Fruit fly (Drosophila melanogaster) whole organism, embryonic: ENCODE data around the gene Pde9.

Experiments
- Adf1 ChIP-seq: fragments of 200-800 bp; sonication (Bioruptor generic); IDR thresholded peaks from 2 replicates; pipeline ENCODE4 v1.3.6; 2022; ENCODE audit warnings: missing biosample characterization, missing genetic modification characterization
- CG10147 ChIP-seq: fragments of 200-800 bp; sonication (Bioruptor generic); optimal IDR thresholded peaks from 2 replicates; lab custom pipeline; 2019; ENCODE audit warnings: missing biosample characterization, mild to moderate bottlenecking, missing genetic modification characterization, moderate library complexity
- CG11085 ChIP-seq: fragments of 200-800 bp; sonication (Bioruptor generic); IDR thresholded peaks from 2 replicates; pipeline ENCODE4 v1.3.6; 2022; ENCODE audit warnings: missing biosample characterization, missing genetic modification characterization
- CG11560 ChIP-seq: fragments of 200-800 bp; sonication (Bioruptor generic); IDR thresholded peaks from 3 replicates; pipeline ENCODE4 v1.3.6; 2022; ENCODE audit warnings: missing biosample characterization, missing genetic modification characterization
- CG12236 ChIP-seq: fragments of 200-800 bp; sonication (Bioruptor generic); optimal IDR thresholded peaks from 2 replicates; lab custom pipeline; 2016; ENCODE audit warnings: missing biosample characterization, missing genetic modification characterization
- CG12942 ChIP-seq: fragments of 200-800 bp; sonication (Bioruptor generic); optimal IDR thresholded peaks from 3 replicates; lab custom pipeline; 2016; ENCODE audit warnings: missing biosample characterization, missing genetic modification characterization
- CG14441 ChIP-seq: fragments of 200-800 bp; sonication (Bioruptor generic); IDR thresholded peaks from 2 replicates; pipeline ENCODE4 v1.3.6; 2022; ENCODE audit warnings: missing biosample characterization, missing genetic modification characterization
- CG15479 ChIP-seq: fragments of 200-800 bp; sonication (Bioruptor generic); optimal IDR thresholded peaks from 3 replicates; lab custom pipeline; 2019; ENCODE audit warnings: missing biosample characterization, mild to moderate bottlenecking, missing genetic modification characterization, moderate library complexity
- CG16863 ChIP-seq: fragments of 200-800 bp; sonication (Bioruptor generic); optimal IDR thresholded peaks from 3 replicates; lab custom pipeline; 2016; ENCODE audit warnings: missing biosample characterization, missing genetic modification characterization
- CG17802 ChIP-seq: fragments of 200-800 bp; sonication (Bioruptor generic); optimal IDR thresholded peaks from 2 replicates; lab custom pipeline; 2018; ENCODE audit warnings: missing biosample characterization, mild to moderate bottlenecking, missing genetic modification characterization, moderate library complexity
- CG18599 ChIP-seq: fragments of 200-800 bp; sonication (Bioruptor generic); optimal IDR thresholded peaks from 3 replicates; lab custom pipeline; 2017; ENCODE audit warnings: missing biosample characterization, missing genetic modification characterization, mild to moderate bottlenecking, moderate library complexity, missing genetic modification reagents
- CG3163 ChIP-seq: fragments of 200-800 bp; sonication (Bioruptor generic); optimal IDR thresholded peaks from 3 replicates; lab custom pipeline; 2016; ENCODE audit warnings: missing biosample characterization, missing genetic modification characterization
- CG33557 ChIP-seq: fragments of 200-800 bp; sonication (Bioruptor generic); optimal IDR thresholded peaks from 2 replicates; lab custom pipeline; 2019; ENCODE audit warnings: missing biosample characterization, mild to moderate bottlenecking, missing genetic modification characterization, moderate library complexity
- CG4360 ChIP-seq: fragments of 200-800 bp; sonication (Bioruptor generic); IDR thresholded peaks from 2 replicates; pipeline ENCODE4 v1.3.6; 2022; ENCODE audit warnings: missing biosample characterization, missing genetic modification characterization
- CG6689 ChIP-seq: fragments of 200-800 bp; sonication (Bioruptor generic); IDR thresholded peaks from 2 replicates; pipeline ENCODE4 v1.3.6; 2022; ENCODE audit warnings: missing biosample characterization, missing genetic modification characterization
- CG7372 ChIP-seq: fragments of 200-800 bp; sonication (Bioruptor generic); IDR thresholded peaks from 2 replicates; pipeline ENCODE4 v1.3.6; 2022; ENCODE audit warnings: missing biosample characterization, missing genetic modification characterization
- CG7556 ChIP-seq: fragments of 200-800 bp; sonication (Bioruptor generic); optimal IDR thresholded peaks from 2 replicates; lab custom pipeline; 2017; ENCODE audit warnings: missing biosample characterization, mild to moderate bottlenecking, missing genetic modification characterization
- CG7786 ChIP-seq: fragments of 200-800 bp; sonication (Bioruptor generic); optimal IDR thresholded peaks from 2 replicates; lab custom pipeline; 2016; ENCODE audit warnings: missing biosample characterization, missing genetic modification characterization
- CG8359 ChIP-seq: fragments of 200-800 bp; sonication (Bioruptor generic); optimal IDR thresholded peaks from 2 replicates; lab custom pipeline; 2017; ENCODE audit warnings: missing biosample characterization, mild to moderate bottlenecking, missing genetic modification characterization, borderline replicate concordance
- CG9215 ChIP-seq: fragments of 200-800 bp; sonication (Bioruptor generic); IDR thresholded peaks from 2 replicates; pipeline ENCODE4 v1.3.6; 2022; ENCODE audit warnings: missing biosample characterization, missing genetic modification characterization
- CTCF ChIP-seq: fragments of 200-800 bp; sonication (Bioruptor generic); optimal IDR thresholded peaks from 2 replicates; lab custom pipeline; 2017; ENCODE audit warnings: missing biosample characterization, mild to moderate bottlenecking, missing genetic modification characterization, moderate library complexity
- Chrac-16 ChIP-seq: fragments of 200-800 bp; sonication (Bioruptor generic); optimal IDR thresholded peaks from 3 replicates; lab custom pipeline; 2016; ENCODE audit warnings: missing biosample characterization, missing genetic modification characterization
- CrebB ChIP-seq: fragments of 200-800 bp; sonication (Bioruptor generic); optimal IDR thresholded peaks from 3 replicates; lab custom pipeline; 2018; ENCODE audit warnings: missing biosample characterization, mild to moderate bottlenecking, missing genetic modification characterization
- Dip3 ChIP-seq: fragments of 200-800 bp; sonication (Bioruptor generic); optimal IDR thresholded peaks from 3 replicates; lab custom pipeline; 2016; ENCODE audit warnings: missing biosample characterization, missing genetic modification characterization
- Ets65A ChIP-seq: fragments of 200-800 bp; sonication (Bioruptor generic); peaks from one replicate; lab custom pipeline; 2016; ENCODE audit warnings: missing biosample characterization, missing genetic modification characterization
- Fer3 ChIP-seq: fragments of 200-800 bp; sonication (Bioruptor generic); optimal IDR thresholded peaks from 2 replicates; lab custom pipeline; 2018; ENCODE audit warnings: missing biosample characterization, mild to moderate bottlenecking, missing genetic modification characterization, moderate library complexity
- HHEX ChIP-seq: fragments of 200-800 bp; sonication (Bioruptor generic); optimal IDR thresholded peaks from 3 replicates; lab custom pipeline; 2017; ENCODE audit warnings: missing biosample characterization, mild to moderate bottlenecking, missing genetic modification characterization, missing genetic modification reagents
- HLH3B ChIP-seq: fragments of 200-800 bp; sonication (Bioruptor generic); IDR thresholded peaks from 2 replicates; pipeline ENCODE4 v1.3.6; 2022; ENCODE audit warnings: missing biosample characterization, missing genetic modification characterization
- Lpt ChIP-seq: fragments of >200 bp; optimal IDR thresholded peaks from 2 replicates; lab custom pipeline; 2018; ENCODE audit warnings: missing biosample characterization, missing genetic modification characterization
- MTF-1 ChIP-seq: fragments of 200-800 bp; sonication (Bioruptor generic); optimal IDR thresholded peaks from 2 replicates; lab custom pipeline; 2018; ENCODE audit warnings: missing biosample characterization, mild to moderate bottlenecking, missing genetic modification characterization, borderline replicate concordance
- Nf-YC ChIP-seq: fragments of 200-800 bp; optimal IDR thresholded peaks from 3 replicates; lab custom pipeline; 2019; ENCODE audit warnings: missing biosample characterization, mild to moderate bottlenecking, missing genetic modification characterization, moderate library complexity
- Poxn ChIP-seq: fragments of 200-800 bp; sonication (Bioruptor generic); IDR thresholded peaks from 2 replicates; pipeline ENCODE4 v1.3.6; 2022; ENCODE audit warnings: missing biosample characterization, missing genetic modification characterization
- Spps ChIP-seq: fragments of 200-800 bp; sonication (Bioruptor generic); optimal IDR thresholded peaks from 2 replicates; lab custom pipeline; 2018; ENCODE audit warnings: missing biosample characterization, mild to moderate bottlenecking, missing genetic modification characterization
- Trl ChIP-seq, 3 experiments: fragments of >200 bp in 2 of 3; fragments of 200-800 bp in 1 of 3; sonication (Bioruptor generic) in 1 of 3; optimal IDR thresholded peaks; 2 replicates in 1 of 3; 3 replicates in 2 of 3; lab custom pipeline; 2016 to 2017; ENCODE audit warnings: missing biosample characterization in 1 of 3, missing genetic modification characterization in 1 of 3
- Xrp1 ChIP-seq: fragments of 200-800 bp; sonication (Bioruptor generic); IDR thresholded peaks from 2 replicates; pipeline ENCODE4 v1.3.6; 2022; ENCODE audit warnings: missing biosample characterization, missing genetic modification characterization
- ato ChIP-seq: fragments of 200-800 bp; sonication (Bioruptor generic); IDR thresholded peaks from 2 replicates; pipeline ENCODE4 v1.3.6; 2022; ENCODE audit warnings: missing biosample characterization, missing genetic modification characterization; ENCODE audit not compliant: partially characterized antibody
- bab2 ChIP-seq: fragments of 200-800 bp; sonication (Bioruptor generic); optimal IDR thresholded peaks from 2 replicates; lab custom pipeline; 2016; ENCODE audit warnings: missing biosample characterization, missing genetic modification characterization
- cad ChIP-seq: fragments of >200 bp; optimal IDR thresholded peaks from 2 replicates; lab custom pipeline; 2017; ENCODE audit warnings: missing biosample characterization, missing genetic modification characterization
- cas ChIP-seq: fragments of 200-800 bp; sonication (Bioruptor generic); IDR thresholded peaks from 2 replicates; pipeline ENCODE4 v1.3.6; 2022; ENCODE audit warnings: missing biosample characterization, missing genetic modification characterization
- crol ChIP-seq: fragments of 200-800 bp; sonication (Bioruptor generic); IDR thresholded peaks from 2 replicates; pipeline ENCODE4 v1.3.6; 2022; ENCODE audit warnings: missing biosample characterization, missing genetic modification characterization
- danr ChIP-seq: fragments of 200-800 bp; sonication (Bioruptor generic); IDR thresholded peaks from 2 replicates; pipeline ENCODE4 v1.3.6; 2022; ENCODE audit warnings: missing biosample characterization, missing genetic modification characterization
- dmrt99B ChIP-seq: fragments of 200-800 bp; sonication (Bioruptor generic); optimal IDR thresholded peaks from 2 replicates; lab custom pipeline; 2018; ENCODE audit warnings: missing biosample characterization, mild to moderate bottlenecking, missing genetic modification characterization, moderate library complexity
- gsb ChIP-seq: fragments of 200-800 bp; sonication (Bioruptor generic); IDR thresholded peaks from 2 replicates; pipeline ENCODE4 v1.3.6; 2022; ENCODE audit warnings: missing biosample characterization, missing genetic modification characterization
- ham ChIP-seq: fragments of 200-800 bp; sonication (Bioruptor generic); IDR thresholded peaks from 2 replicates; pipeline ENCODE4 v1.3.6; 2022; ENCODE audit warnings: missing biosample characterization, missing genetic modification characterization
- sim ChIP-seq: fragments of 200-800 bp; sonication (Bioruptor generic); IDR thresholded peaks from 2 replicates; pipeline ENCODE4 v1.3.6; 2022; ENCODE audit warnings: missing biosample characterization, missing genetic modification characterization
- so ChIP-seq: fragments of 200-800 bp; sonication (Bioruptor generic); IDR thresholded peaks from 3 replicates; pipeline ENCODE4 v1.3.6; 2022; ENCODE audit warnings: missing biosample characterization, missing genetic modification characterization
- sob ChIP-seq: fragments of 200-800 bp; sonication (Bioruptor generic); IDR thresholded peaks from 2 replicates; pipeline ENCODE4 v1.3.6; 2022; ENCODE audit warnings: missing biosample characterization, missing genetic modification characterization
- tgo ChIP-seq: fragments of 200-800 bp; sonication (Bioruptor generic); IDR thresholded peaks from 3 replicates; pipeline ENCODE4 v1.3.6; 2022; ENCODE audit warnings: missing biosample characterization, missing genetic modification characterization
- trem ChIP-seq: fragments of 200-800 bp; optimal IDR thresholded peaks from 3 replicates; lab custom pipeline; 2019; ENCODE audit warnings: missing biosample characterization, mild to moderate bottlenecking, missing genetic modification characterization, moderate library complexity
- twi ChIP-seq: fragments of 200-800 bp; optimal IDR thresholded peaks from 2 replicates; lab custom pipeline; 2019; ENCODE audit warnings: missing biosample characterization, mild to moderate bottlenecking, missing genetic modification characterization, moderate library complexity

Gene Pde9

DNA sequence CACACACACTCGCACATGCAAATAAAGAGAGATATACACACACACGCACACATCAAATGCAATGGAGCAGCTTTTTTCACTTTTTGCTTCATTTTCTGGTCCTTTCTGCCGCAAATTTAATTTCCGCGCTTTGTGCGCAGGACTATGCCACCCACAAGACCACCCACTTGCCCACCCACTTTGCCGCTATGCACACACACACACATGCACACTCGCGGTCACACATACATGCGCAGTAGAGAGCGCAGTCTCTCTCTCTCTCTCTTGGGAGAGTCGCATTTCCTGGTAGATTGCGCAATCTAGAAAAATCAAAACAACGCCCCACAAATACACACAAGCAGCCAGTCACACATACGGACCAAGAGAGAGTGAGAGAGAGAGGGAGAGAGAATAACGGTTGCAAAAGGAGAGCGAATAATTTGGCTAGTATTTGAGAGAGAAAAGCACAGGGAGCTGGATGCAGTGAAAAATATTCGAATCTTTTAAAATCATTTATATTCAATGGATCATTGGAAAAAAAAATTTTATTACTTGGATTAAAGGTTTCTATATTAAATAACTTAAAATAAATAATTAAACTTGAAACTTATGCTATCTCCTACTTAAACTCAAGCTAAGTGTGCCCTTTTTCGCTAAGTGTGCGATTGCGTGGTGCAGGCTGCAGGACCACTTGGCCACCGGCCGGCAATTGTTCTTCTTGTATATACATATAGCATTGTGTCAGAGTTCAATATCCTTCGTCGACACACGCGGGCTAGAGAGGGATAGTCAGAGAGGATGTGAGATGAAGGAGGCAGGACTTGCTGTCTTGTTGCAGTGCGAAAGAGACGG is 28.5 kb upstream of the Pde9 start (continued):
- peak; percentile 78 for TF ChIP-seq Xrp1
- TF ChIP-seq Spps (tag; lab: Kevin White, UChicago) = no peak
- TF ChIP-seq Ets65A = peak; percentile 44
- peak; percentile 83 for TF ChIP-seq HLH3B (GFP tag; lab: Robert Waterston, UW)
- peak; percentile 55 for TF ChIP-seq CG8359 (GFP tag; lab: Kevin White, UChicago)
- TF ChIP-seq tgo (GFP tag; lab: Robert Waterston, UW) = peak; percentile 66
- TF ChIP-seq Lpt (GFP tag; lab: Kevin White, UChicago) = no peak
- no peak for TF ChIP-seq CG7786 (GFP tag; lab: Kevin White, UChicago)
- TF ChIP-seq twi (tag; lab: Kevin White, UChicago) = no peak
- TF ChIP-seq Dip3 (GFP tag; lab: Kevin White, UChicago) = no peak
- TF ChIP-seq CG33557 (GFP tag; lab: Kevin White, UChicago) = no peak
- no peak for TF ChIP-seq CG12236
- TF ChIP-seq cas (GFP tag; lab: Robert Waterston, UW) = no peak
- TF ChIP-seq dmrt99B (tag; lab: Kevin White, UChicago) = peak; percentile 75
- no peak for TF ChIP-seq CG10147 (GFP tag; lab: Kevin White, UChicago)
- no peak for TF ChIP-seq cad (GFP tag; lab: Kevin White, UChicago)
- TF ChIP-seq CG6689 = peak; percentile 78
- TF ChIP-seq so (GFP tag; lab: Robert Waterston, UW) = 0 out of 3 replicates have a peak, but pooled peaks have one; percentile 41
- no peak for TF ChIP-seq MTF-1 (GFP tag; lab: Kevin White, UChicago)
- no peak for TF ChIP-seq CG11560 (tag; lab: Robert Waterston, UW)
- TF ChIP-seq CrebB (tag; lab: Kevin White, UChicago) = peak; percentile 11
- no peak for TF ChIP-seq ham (GFP tag; lab: Robert Waterston, UW)
- 0 out of 2 replicates have a peak, but pooled peaks have one; percentile 25 for TF ChIP-seq crol (GFP tag; lab: Robert Waterston, UW)
- TF ChIP-seq CG4360 (GFP tag; lab: Robert Waterston, UW) = no peak
- TF ChIP-seq CG17802 = no peak
- TF ChIP-seq CG18599 (GFP tag; lab: Kevin White, UChicago) = peak; percentile 85
- TF ChIP-seq CG3163 (GFP tag; lab: Kevin White, UChicago) = no peak
- TF ChIP-seq gsb = no peak
- 0 out of 2 replicates have a peak, but pooled peaks have one; percentile 39 for TF ChIP-seq sim (GFP tag; lab: Robert Waterston, UW)
- peak; percentile 25 for TF ChIP-seq Fer3 (tag; lab: Kevin White, UChicago)
- no peak for TF ChIP-seq bab2 (GFP tag; lab: Kevin White, UChicago)
- peak; percentile 70 for TF ChIP-seq CG14441 (GFP tag; lab: Robert Waterston, UW)
- peak; percentile 42; the same call in 1 of the 2 replicates for TF ChIP-seq CG9215 (GFP tag; lab: Robert Waterston, UW)
- peak; percentile 57; the same call in 1 of the 2 replicates for TF ChIP-seq CG11085
- TF ChIP-seq Chrac-16 = peak; percentile 27
- no peak for TF ChIP-seq Adf1 (GFP tag; lab: Robert Waterston, UW)
- TF ChIP-seq CG7556 (GFP tag; lab: Kevin White, UChicago) = peak; percentile 85
- no peak for TF ChIP-seq ato (GFP tag; lab: Robert Waterston, UW)
- no peak for TF ChIP-seq CTCF
- TF ChIP-seq danr = no peak
- peak; percentile 32 for TF ChIP-seq Nf-YC (tag; lab: Kevin White, UChicago)
- TF ChIP-seq CG7372 = peak; percentile 62; the same call in 1 of the 2 replicates
- peak; percentile 79 to 81 for TF ChIP-seq Trl (optimal IDR thresholded peaks at IDR 0.05; lab: Kevin White, UChicago)
- TF ChIP-seq Trl (GFP tag; optimal IDR thresholded peaks at IDR 0.05; lab: Kevin White, UChicago) = no peak
- no peak for TF ChIP-seq Poxn
- peak; percentile 62 for TF ChIP-seq HHEX
- TF ChIP-seq CG12942 = no peak
- TF ChIP-seq CG15479 (GFP tag; lab: Kevin White, UChicago) = no peak
- peak; percentile 40 for TF ChIP-seq trem (tag; lab: Kevin White, UChicago)
- TF ChIP-seq CG16863 (GFP tag; lab: Kevin White, UChicago) = no peak
- peak; percentile 38; the same call in 1 of the 2 replicates for TF ChIP-seq sob (GFP tag; lab: Robert Waterston, UW)
